Worm (Caenorhabditis elegans) whole organism, L2 larva: ENCODE results near the gene gcy-20.

Experiments used
- egl-27 ChIP-seq: sonication (generic microtip); optimal IDR thresholded peaks from 3 replicates; lab custom pipeline; 2017; ENCODE audit warnings: missing biosample characterization, missing genetic modification reagents, missing genetic modification characterization
- nhr-25 ChIP-seq: fragments of 150-350 bp; sonication (generic microtip); optimal IDR thresholded peaks from 3 replicates; lab custom pipeline; 2014; ENCODE audit warnings: missing biosample characterization, missing genetic modification characterization
- skn-1 ChIP-seq: sonication (generic microtip); optimal IDR thresholded peaks from 2 replicates; lab custom pipeline; 2017; ENCODE audit warnings: missing biosample characterization, missing genetic modification characterization
- sma-3 ChIP-seq: sonication (generic microtip); optimal IDR thresholded peaks from 2 replicates; lab custom pipeline; 2016; ENCODE audit warnings: missing genetic modification reagents, missing genetic modification characterization, missing compliant biosample characterization

DNA sequence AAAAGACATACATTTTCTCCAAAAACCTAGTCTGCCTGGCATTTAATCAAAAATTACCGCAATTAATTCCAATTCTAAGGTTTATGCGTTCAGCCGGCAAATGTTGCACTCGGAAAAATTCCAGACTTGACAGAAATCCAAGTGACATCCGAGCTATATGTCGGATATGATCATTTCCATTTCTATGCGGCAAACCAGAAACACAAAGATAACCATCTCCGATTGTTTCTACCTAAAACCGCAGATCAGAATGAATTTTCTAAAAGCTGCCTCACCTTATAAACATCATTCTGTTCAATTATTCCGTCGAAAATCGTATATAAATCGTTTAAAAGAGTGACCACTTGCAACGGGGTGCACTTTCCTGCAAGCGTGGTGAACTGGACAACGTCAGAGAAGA, 4.5 kb downstream of the gcy-20 start:
- TF ChIP-seq nhr-25 (no peak), skn-1 (tag; lab: Kevin White, UChicago) (no peak), sma-3 (GFP tag; lab: Kevin White, UChicago) (no peak), egl-27 (tag; lab: Kevin White, UChicago) (no peak)
